Fruit fly (Drosophila melanogaster) Kc167 (cell line): ENCODE results near the gene CG9471.

ENCODE experiments used
- Myc ChIP-seq: fragments of >200 bp; optimal IDR thresholded peaks from 2 replicates; lab custom pipeline; 2017; ENCODE audit warnings: missing external identifiers
- Sin3A ChIP-seq: fragments of >200 bp; optimal IDR thresholded peaks from 2 replicates; lab custom pipeline; 2018; ENCODE audit warnings: missing external identifiers
- h ChIP-seq: fragments of >200 bp; optimal IDR thresholded peaks from 3 replicates; lab custom pipeline; 2018; ENCODE audit warnings: missing external identifiers
- insv ChIP-seq: fragments of >200 bp; optimal IDR thresholded peaks from 3 replicates; lab custom pipeline; 2018; ENCODE audit warnings: missing external identifiers
- psq ChIP-seq: fragments of >200 bp; optimal IDR thresholded peaks from 2 replicates; lab custom pipeline; 2017; ENCODE audit warnings: missing external identifiers
- ttk ChIP-seq: sonication (Bioruptor generic); optimal IDR thresholded peaks from 2 replicates; lab custom pipeline; 2017; ENCODE audit warnings: missing external identifiers

The CG9471 gene

DNA sequence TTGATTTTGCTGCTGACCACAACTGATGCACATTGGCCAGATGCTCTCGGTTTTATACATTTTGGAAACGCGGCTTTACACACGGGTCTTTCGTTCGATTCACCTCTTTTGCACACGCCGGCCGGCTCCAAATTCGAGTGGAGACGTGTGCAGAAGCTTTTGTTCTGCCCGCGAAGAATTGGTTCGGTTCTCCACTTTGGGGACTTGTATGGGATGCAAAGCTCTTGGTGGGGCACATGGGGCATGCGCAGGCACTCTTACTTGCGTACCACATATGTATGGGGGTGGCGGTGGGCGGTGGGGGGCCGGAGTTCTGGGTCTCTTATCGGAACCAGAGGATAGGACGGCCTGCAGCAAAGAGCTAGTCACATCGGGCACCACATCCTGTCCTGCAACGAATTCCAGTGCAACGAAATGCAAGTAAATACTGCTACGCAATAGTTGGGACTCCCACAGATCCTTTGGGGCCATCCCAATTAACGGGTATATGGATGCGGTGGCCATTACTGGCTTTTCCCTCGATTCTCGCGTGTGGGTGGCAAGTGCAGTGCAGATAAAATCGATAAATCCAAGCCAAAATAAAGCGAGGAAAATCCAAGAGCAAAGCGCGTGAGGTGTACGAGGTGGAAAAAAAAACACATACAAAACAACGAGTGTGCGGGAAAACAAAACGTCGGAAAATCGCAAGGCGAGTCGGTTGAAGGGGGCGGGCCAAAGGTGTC is 13.2 kb upstream of the CG9471 start, which contains the start of the genes MtnA and CG8500:
Gene MtnA, minus strand, starts transcription at position 30 of the 722 bp plus-strand sequence.
Gene CG8500, plus strand, starts transcription at position 313 of the 722 bp plus-strand sequence.
- no peak for TF ChIP-seq Myc (lab: Kevin White, UChicago)

DNA sequence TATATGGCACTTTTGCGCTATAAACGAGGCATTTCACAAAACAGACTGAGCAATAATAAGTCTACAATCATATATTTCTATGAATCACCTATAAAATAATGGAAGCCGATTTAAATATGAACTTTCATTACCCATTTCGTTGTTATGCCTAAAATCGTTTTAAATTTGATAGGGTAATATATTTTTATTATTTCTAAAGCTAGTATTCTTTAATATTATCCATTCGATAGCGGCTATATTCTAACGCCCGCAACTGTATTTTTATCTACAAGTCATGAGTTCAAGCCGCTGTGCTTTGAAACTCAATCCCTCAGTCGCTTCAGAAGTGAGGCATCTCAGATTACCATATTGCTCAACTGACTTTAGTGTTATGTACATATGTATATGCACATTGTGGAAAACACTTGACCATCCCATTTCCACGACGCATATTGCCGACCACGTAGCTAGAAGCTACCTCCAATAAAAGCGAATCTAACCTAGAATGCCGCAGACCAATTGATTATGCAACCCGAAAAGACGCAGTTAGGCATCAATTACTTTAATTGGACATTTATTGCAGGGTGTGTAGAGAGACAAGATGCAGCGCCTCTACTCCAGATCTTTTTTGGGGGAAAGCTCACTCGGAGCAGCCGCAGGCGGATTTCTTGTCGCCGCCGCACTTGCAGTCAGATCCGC is 12.0 kb upstream of the CG9471 start:
- TF ChIP-seq ttk (lab: Kevin White, UChicago) (no peak), h (lab: Kevin White, UChicago) (no peak), Myc (lab: Kevin White, UChicago) (no peak), insv (no peak), psq (lab: Kevin White, UChicago) (no peak), Sin3A (lab: Kevin White, UChicago) (no peak)

DNA sequence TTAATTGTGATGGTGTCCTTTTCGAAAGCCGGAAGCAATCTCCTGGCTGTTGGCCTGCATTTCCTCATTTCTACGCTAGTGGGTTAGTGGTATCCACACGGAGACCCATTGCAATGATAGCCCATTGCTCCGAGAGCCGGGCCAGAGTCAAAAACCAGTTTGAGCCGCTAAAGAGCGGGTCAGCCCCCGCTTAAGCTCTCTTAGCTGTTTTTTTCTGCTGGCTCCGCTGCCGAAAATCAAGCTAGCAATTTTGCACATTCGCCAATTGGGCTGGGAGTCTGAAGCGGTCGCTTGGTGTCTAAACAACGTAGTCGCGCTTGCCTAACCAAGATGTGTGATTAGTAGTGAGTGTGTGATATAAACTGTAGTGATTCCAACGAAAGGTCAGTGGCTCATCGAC is 8.4 kb upstream of the CG9471 start, which contains the start of gene CG12947:
Gene CG12947, plus strand, starts transcription at position 301 of the 400 bp plus-strand sequence.
- TF ChIP-seq ttk (lab: Kevin White, UChicago) (no peak), insv (no peak), Myc (lab: Kevin White, UChicago) (no peak), h (lab: Kevin White, UChicago) (no peak), psq (lab: Kevin White, UChicago) (no peak), Sin3A (lab: Kevin White, UChicago) (no peak)

DNA sequence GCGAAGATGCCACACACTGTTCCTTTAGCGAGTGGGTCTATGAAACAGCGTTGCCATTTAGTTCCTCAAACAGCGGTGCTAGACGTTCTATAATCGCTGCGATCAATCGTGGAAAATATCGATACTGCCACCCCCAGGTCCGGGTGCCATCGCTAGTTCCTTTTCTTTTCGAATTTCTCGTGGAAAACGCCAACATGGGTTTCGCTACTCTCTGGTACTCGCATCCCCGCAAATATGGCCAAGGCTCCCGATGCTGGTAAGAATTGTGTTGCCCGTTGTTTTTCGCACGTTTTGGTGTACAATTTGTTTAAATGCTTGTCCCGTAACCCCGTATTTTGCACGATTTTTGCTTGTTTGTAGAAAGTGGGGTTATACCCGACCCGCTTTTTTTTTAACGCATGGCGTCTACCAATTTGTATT is 6.6 kb upstream of the CG9471 start, which contains the start of gene RpS29:
Gene RpS29, plus strand, starts transcription at position 102 of the 420 bp plus-strand sequence.
- TF ChIP-seq psq (lab: Kevin White, UChicago) (no peak), Myc (lab: Kevin White, UChicago) (no peak), ttk (lab: Kevin White, UChicago) (no peak), insv (no peak), Sin3A (lab: Kevin White, UChicago) (no peak), h (lab: Kevin White, UChicago) (no peak)

DNA sequence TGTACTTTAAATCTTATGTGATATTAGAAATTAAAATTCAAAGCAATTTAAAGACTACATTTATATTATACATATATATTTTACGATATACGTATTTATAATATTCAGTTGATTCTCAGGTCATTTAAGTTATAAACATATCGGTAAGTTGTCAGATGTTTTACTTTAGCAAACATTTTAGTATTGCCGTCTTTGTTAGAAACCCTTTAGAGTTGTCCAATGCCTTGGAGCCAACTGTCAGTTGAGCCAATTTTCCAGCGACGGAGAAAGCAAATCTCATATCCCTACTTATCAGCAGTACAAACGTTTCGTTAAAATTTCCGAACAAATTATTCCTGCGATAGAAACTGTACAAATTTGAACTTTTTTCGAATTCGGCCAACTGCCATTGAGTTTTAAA is 3.5 kb upstream of the CG9471 start, which contains the start of gene topi:
Gene topi, plus strand, starts transcription at position 301 of the 400 bp plus-strand sequence.
- TF ChIP-seq Myc (lab: Kevin White, UChicago) = no peak
- TF ChIP-seq insv = no peak
- no peak for TF ChIP-seq h (lab: Kevin White, UChicago)
- TF ChIP-seq ttk (lab: Kevin White, UChicago) = no peak
- TF ChIP-seq psq (lab: Kevin White, UChicago) = no peak
- TF ChIP-seq Sin3A (lab: Kevin White, UChicago) = no peak

DNA sequence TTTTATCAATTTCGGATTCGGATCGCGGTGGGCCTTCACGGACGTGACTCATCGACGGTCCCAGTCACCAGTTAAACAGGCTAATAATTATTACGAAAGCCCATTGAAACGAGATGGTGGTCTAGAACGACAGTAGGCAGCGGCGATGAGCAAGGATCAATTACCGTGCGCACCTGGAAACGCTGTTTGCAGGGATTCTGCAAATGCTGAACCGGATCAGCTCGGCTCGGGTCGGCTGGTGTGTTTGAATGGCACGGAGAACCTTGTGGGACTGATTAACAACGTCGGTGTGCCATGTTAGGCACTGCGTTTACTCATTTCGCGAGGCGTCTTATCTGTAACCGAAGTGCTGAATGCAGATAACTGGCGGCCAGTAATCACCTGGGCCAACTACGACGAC is 2.8 kb upstream of the CG9471 start, which contains the start of gene Whamy:
Gene Whamy, minus strand, starts transcription at position 273 of the 400 bp plus-strand sequence.
- no peak for TF ChIP-seq h (lab: Kevin White, UChicago)
- no peak for TF ChIP-seq insv
- no peak for TF ChIP-seq psq (lab: Kevin White, UChicago)
- TF ChIP-seq Myc (lab: Kevin White, UChicago) = no peak
- no peak for TF ChIP-seq Sin3A (lab: Kevin White, UChicago)
- TF ChIP-seq ttk (lab: Kevin White, UChicago) = no peak

DNA sequence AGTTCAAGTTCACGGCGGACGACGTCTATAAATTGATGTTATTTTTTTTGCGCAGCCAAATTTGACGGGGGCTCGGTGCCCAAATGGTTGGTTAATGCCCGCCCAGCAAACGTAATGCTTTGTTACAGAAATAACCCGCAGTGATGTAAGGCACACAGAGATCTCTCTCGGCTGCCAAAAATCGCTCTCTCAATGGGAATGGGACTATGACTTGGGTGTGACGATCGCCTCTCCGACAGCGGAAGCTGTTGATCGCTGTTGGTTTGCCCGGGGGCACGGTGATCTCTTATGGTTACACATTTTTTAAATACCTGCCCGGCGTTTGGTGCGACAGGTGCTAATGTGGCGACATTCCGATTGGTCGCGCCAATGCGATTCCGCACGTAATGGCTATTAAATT is 1.2 kb downstream of the CG9471 start:
- TF ChIP-seq ttk (lab: Kevin White, UChicago) (no peak), insv (no peak), psq (lab: Kevin White, UChicago) (no peak), Myc (lab: Kevin White, UChicago) (no peak), h (lab: Kevin White, UChicago) (no peak), Sin3A (lab: Kevin White, UChicago) (no peak)

DNA sequence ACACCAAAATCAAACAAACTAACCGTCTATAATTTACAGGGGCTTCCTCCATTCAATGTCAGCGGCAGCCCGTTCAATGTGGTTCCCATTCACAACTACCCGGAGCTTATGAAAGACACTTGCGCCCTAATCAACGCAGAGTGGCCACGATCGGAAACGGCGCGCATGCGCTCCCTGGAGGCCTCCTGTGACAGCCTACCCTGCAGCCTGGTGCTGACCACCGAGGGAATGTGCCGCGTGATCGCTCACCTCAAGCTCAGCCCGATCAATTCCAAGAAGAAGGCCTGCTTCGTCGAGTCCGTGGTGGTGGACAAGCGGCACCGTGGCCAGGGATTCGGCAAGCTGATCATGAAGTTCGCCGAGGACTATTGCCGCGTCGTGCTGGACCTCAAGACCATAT is 2.5 kb downstream of the CG9471 start, which contains the start of gene MED6:
Gene MED6, minus strand, starts transcription at position 101 of the 400 bp plus-strand sequence.
- TF ChIP-seq insv = no peak
- TF ChIP-seq ttk (lab: Kevin White, UChicago) = no peak
- TF ChIP-seq Sin3A (lab: Kevin White, UChicago) = no peak
- no peak for TF ChIP-seq h (lab: Kevin White, UChicago)
- TF ChIP-seq Myc (lab: Kevin White, UChicago) = no peak
- TF ChIP-seq psq (lab: Kevin White, UChicago) = no peak

DNA sequence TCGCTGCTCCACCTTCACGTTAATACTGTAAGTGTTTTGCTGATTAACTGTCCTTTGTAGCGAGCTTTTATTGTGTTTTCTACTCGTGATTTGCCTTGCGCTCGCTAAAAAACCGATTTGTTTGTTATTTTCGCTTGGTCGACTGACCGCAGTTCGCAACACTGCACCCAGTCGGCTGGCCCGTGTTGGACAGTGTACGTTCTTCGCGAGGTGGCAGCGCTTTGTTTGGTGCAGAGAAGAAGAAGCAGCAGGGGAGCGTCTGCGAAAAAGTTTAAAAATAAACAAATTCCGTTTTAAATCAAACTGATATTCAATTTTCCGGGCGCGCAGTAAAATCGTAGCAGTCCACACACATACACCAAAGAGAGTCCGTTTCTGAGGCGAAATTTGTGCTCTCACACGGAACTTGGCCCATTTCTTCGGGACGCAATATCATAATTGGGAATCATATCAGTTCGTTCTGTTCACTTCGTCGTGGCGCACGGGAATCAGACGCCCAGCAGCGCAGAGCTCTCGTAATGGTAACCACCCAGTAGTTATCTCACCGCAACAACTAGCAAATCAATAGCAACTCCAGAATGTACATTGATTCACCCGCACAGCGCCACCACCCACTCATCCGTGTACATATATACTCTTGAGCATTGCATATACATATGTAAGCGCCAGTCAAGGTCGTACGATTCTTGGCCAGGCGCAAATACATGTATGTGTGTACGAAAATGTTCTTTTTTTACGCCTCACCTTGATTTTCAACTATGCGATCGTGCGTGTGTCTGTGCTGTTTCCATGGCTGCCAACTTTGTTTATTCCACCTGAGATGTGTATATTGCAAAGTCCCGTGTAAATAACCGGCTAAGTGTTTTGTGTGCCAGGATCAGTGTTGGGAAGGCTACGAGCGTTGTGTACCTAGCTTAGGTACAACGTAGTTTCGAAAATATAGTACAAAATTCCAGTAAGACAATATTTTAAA is 3.4 kb downstream of the CG9471 start, which contains the start of gene Naa80:
Gene Naa80, plus strand, starts transcription at position 215 of the 973 bp plus-strand sequence.
- TF ChIP-seq ttk (lab: Kevin White, UChicago) (no peak), h (lab: Kevin White, UChicago) (no peak), psq (lab: Kevin White, UChicago) (no peak), insv (no peak), Myc (lab: Kevin White, UChicago) (no peak), Sin3A (lab: Kevin White, UChicago) (no peak)
